Worm (Caenorhabditis elegans): ENCODE measurements around the gene ccdc-149.

DNA sequence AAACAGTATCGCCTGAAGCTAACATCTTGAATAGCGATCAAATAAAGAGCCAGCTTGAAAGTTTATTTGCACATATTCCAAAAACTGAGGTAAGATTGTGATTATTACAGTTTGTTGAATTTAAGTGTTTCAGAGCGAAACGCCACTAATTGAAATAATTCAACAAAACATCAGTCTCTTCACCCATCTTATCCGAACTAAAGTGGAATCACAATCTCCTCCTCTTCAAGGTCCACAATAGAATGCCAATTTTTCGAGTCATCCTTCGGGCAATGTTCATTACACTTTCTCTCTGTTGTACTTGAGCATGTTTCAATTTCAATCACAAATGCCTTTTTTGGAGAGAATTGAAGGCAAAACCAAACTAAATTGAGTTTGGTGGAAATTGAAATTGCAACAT is 27.2 kb downstream of the ccdc-149 start:
- TF ChIP-seq fkh-10 (GFP tag; optimal IDR thresholded peaks at IDR 0.05) (no peak), ceh-48 (tag; optimal IDR thresholded peaks at IDR 0.05) (no peak), tbx-2 (tag; optimal IDR thresholded peaks at IDR 0.05) (no peak), lin-11 (tag; optimal IDR thresholded peaks at IDR 0.05) (no peak), ref-2 (tag; optimal IDR thresholded peaks at IDR 0.05) (no peak), ceh-6 (GFP tag; optimal IDR thresholded peaks at IDR 0.05) (no peak), nhr-11 (tag; optimal IDR thresholded peaks at IDR 0.05) (no peak), ama-1 (optimal IDR thresholded peaks at IDR 0.05) (no peak), pat-9 (tag; optimal IDR thresholded peaks at IDR 0.05) (no peak)

All from whole organism, late embryonic.